Fruit fly (Drosophila melanogaster) whole organism, embryonic: ENCODE results near the gene pck.

Experiments used
- ATbp ChIP-seq: fragments of 200-800 bp; sonication (Bioruptor generic); optimal IDR thresholded peaks from 2 replicates; lab custom pipeline; 2017; ENCODE audit warnings: missing biosample characterization, mild to moderate bottlenecking, missing genetic modification characterization, missing genetic modification reagents
- Adf1 ChIP-seq: fragments of 200-800 bp; sonication (Bioruptor generic); IDR thresholded peaks from 2 replicates; pipeline ENCODE4 v1.3.6; 2022; ENCODE audit warnings: missing biosample characterization, missing genetic modification characterization
- Antp ChIP-seq: fragments of 200-800 bp; sonication (Bioruptor generic); optimal IDR thresholded peaks from 3 replicates; lab custom pipeline; 2016; ENCODE audit warnings: missing biosample characterization, missing genetic modification characterization
- Atf-2 ChIP-seq: fragments of 200-800 bp; sonication (Bioruptor generic); optimal IDR thresholded peaks from 2 replicates; lab custom pipeline; 2016; ENCODE audit warnings: missing biosample characterization, missing genetic modification characterization
- Atf6 ChIP-seq: fragments of 200-800 bp; sonication (Bioruptor generic); IDR thresholded peaks from 2 replicates; pipeline ENCODE4 v1.3.6; 2022; ENCODE audit warnings: missing biosample characterization, missing genetic modification characterization
- BtbVII ChIP-seq: fragments of 200-800 bp; sonication (Bioruptor generic); optimal IDR thresholded peaks from 3 replicates; lab custom pipeline; 2017; ENCODE audit warnings: missing biosample characterization, mild to moderate bottlenecking, missing genetic modification characterization
- CG10321 ChIP-seq: fragments of 200-800 bp; sonication (Bioruptor generic); IDR thresholded peaks from 2 replicates; pipeline ENCODE4 v1.3.6; 2022; ENCODE audit warnings: missing biosample characterization, missing genetic modification characterization
- CG10979 ChIP-seq: fragments of 200-800 bp; sonication (Bioruptor generic); optimal IDR thresholded peaks from 2 replicates; lab custom pipeline; 2018; ENCODE audit warnings: missing biosample characterization, mild to moderate bottlenecking, missing genetic modification characterization, moderate library complexity
- CG12236 ChIP-seq: fragments of 200-800 bp; sonication (Bioruptor generic); optimal IDR thresholded peaks from 2 replicates; lab custom pipeline; 2016; ENCODE audit warnings: missing biosample characterization, missing genetic modification characterization
- CG13296 ChIP-seq: fragments of 200-800 bp; sonication (Bioruptor generic); optimal IDR thresholded peaks from 3 replicates; lab custom pipeline; 2018; ENCODE audit warnings: missing biosample characterization, mild to moderate bottlenecking, missing genetic modification characterization
- CG14014 ChIP-seq: fragments of 200-800 bp; sonication (Bioruptor generic); IDR thresholded peaks from 2 replicates; pipeline ENCODE4 v1.3.6; 2022; ENCODE audit warnings: missing biosample characterization, missing genetic modification characterization
- CG16779 ChIP-seq: fragments of 200-800 bp; sonication (Bioruptor generic); IDR thresholded peaks from 2 replicates; pipeline ENCODE4 v1.3.6; 2022; ENCODE audit warnings: missing biosample characterization, missing genetic modification characterization
- CG30403 ChIP-seq: fragments of 200-800 bp; sonication (Bioruptor generic); optimal IDR thresholded peaks from 3 replicates; lab custom pipeline; 2016; ENCODE audit warnings: missing biosample characterization, missing genetic modification characterization
- CG5245 ChIP-seq: fragments of 200-800 bp; sonication (Bioruptor generic); optimal IDR thresholded peaks from 3 replicates; lab custom pipeline; 2016; ENCODE audit warnings: missing biosample characterization, missing genetic modification characterization
- CG7786 ChIP-seq: fragments of 200-800 bp; sonication (Bioruptor generic); optimal IDR thresholded peaks from 2 replicates; lab custom pipeline; 2016; ENCODE audit warnings: missing biosample characterization, missing genetic modification characterization
- CG7839 ChIP-seq: fragments of 200-800 bp; sonication (Bioruptor generic); optimal IDR thresholded peaks from 3 replicates; lab custom pipeline; 2018; ENCODE audit warnings: missing biosample characterization, mild to moderate bottlenecking, missing genetic modification characterization, moderate library complexity
- CTCF ChIP-seq: fragments of 200-800 bp; sonication (Bioruptor generic); optimal IDR thresholded peaks from 2 replicates; lab custom pipeline; 2017; ENCODE audit warnings: missing biosample characterization, mild to moderate bottlenecking, missing genetic modification characterization, moderate library complexity
- D19B ChIP-seq: fragments of 200-800 bp; sonication (Bioruptor generic); optimal IDR thresholded peaks from 2 replicates; lab custom pipeline; 2017; ENCODE audit warnings: missing biosample characterization, mild to moderate bottlenecking, missing genetic modification characterization
- Doc2 ChIP-seq: fragments of 200-800 bp; sonication (Bioruptor generic); IDR thresholded peaks from 2 replicates; pipeline ENCODE4 v1.3.6; 2022; ENCODE audit warnings: missing biosample characterization, missing genetic modification characterization
- E2f1 ChIP-seq: fragments of 200-800 bp; sonication (Bioruptor generic); IDR thresholded peaks from 2 replicates; pipeline ENCODE4 v1.3.6; 2022; ENCODE audit warnings: missing biosample characterization, missing genetic modification characterization
- E2f2 ChIP-seq: fragments of 200-800 bp; sonication (Bioruptor generic); IDR thresholded peaks from 2 replicates; pipeline ENCODE4 v1.3.6; 2022; ENCODE audit warnings: missing biosample characterization, missing genetic modification characterization
- ERR ChIP-seq: fragments of 200-800 bp; sonication (Bioruptor generic); optimal IDR thresholded peaks from 2 replicates; lab custom pipeline; 2016; ENCODE audit warnings: missing biosample characterization, missing genetic modification characterization
- Gug ChIP-seq: fragments of 200-800 bp; sonication (Bioruptor generic); IDR thresholded peaks from 4 replicates; pipeline ENCODE4 v1.3.6; 2022; ENCODE audit warnings: missing biosample characterization, missing genetic modification characterization
- HLH4C ChIP-seq: fragments of 200-800 bp; sonication (Bioruptor generic); IDR thresholded peaks from 3 replicates; pipeline ENCODE4 v1.3.6; 2022; ENCODE audit warnings: missing biosample characterization, missing genetic modification characterization; ENCODE audit not compliant: partially characterized antibody
- Lhr ChIP-seq: fragments of 200-800 bp; sonication (Bioruptor generic); optimal IDR thresholded peaks from 3 replicates; lab custom pipeline; 2017; ENCODE audit warnings: mild to moderate bottlenecking, missing biosample characterization, missing genetic modification reagents, missing genetic modification characterization
- Lim3 ChIP-seq: fragments of 200-800 bp; sonication (Bioruptor generic); IDR thresholded peaks from 2 replicates; pipeline ENCODE4 v1.3.6; 2022; ENCODE audit warnings: missing biosample characterization, missing genetic modification characterization
- Mrtf ChIP-seq: fragments of 200-800 bp; sonication (Bioruptor generic); IDR thresholded peaks from 3 replicates; pipeline ENCODE4 v1.3.6; 2022; ENCODE audit warnings: missing biosample characterization, missing genetic modification characterization
- Oaz ChIP-seq: fragments of 200-800 bp; sonication (Bioruptor generic); IDR thresholded peaks from 2 replicates; pipeline ENCODE4 v1.3.6; 2022; ENCODE audit warnings: missing biosample characterization, missing genetic modification characterization
- Poxn ChIP-seq: fragments of 200-800 bp; sonication (Bioruptor generic); IDR thresholded peaks from 2 replicates; pipeline ENCODE4 v1.3.6; 2022; ENCODE audit warnings: missing biosample characterization, missing genetic modification characterization
- Sin3A ChIP-seq: fragments of >200 bp; optimal IDR thresholded peaks from 2 replicates; lab custom pipeline; 2018
- Taf1 ChIP-seq: fragments of 200-800 bp; sonication (Bioruptor generic); IDR thresholded peaks from 2 replicates; pipeline ENCODE4 v1.3.6; 2022; ENCODE audit warnings: missing biosample characterization, missing genetic modification characterization
- cad ChIP-seq: fragments of >200 bp; optimal IDR thresholded peaks from 2 replicates; lab custom pipeline; 2017; ENCODE audit warnings: missing biosample characterization, missing genetic modification characterization
- cwo ChIP-seq: fragments of 200-800 bp; sonication (Bioruptor generic); optimal IDR thresholded peaks from 3 replicates; lab custom pipeline; 2017; ENCODE audit warnings: missing biosample characterization, missing genetic modification characterization, mild to moderate bottlenecking, moderate library complexity, missing genetic modification reagents
- danr ChIP-seq: fragments of 200-800 bp; sonication (Bioruptor generic); IDR thresholded peaks from 2 replicates; pipeline ENCODE4 v1.3.6; 2022; ENCODE audit warnings: missing biosample characterization, missing genetic modification characterization
- dpn ChIP-seq, 2 experiments: fragments of 200-800 bp; sonication (Bioruptor generic); optimal IDR thresholded peaks; 3 replicates each; lab custom pipeline; 2016; ENCODE audit warnings: missing biosample characterization in 2 of 2, missing genetic modification characterization in 2 of 2
- ems ChIP-seq: fragments of 200-800 bp; sonication (Bioruptor generic); optimal IDR thresholded peaks from 3 replicates; lab custom pipeline; 2016; ENCODE audit warnings: missing biosample characterization, missing genetic modification characterization
- en ChIP-seq: fragments of 200-800 bp; sonication (Bioruptor generic); optimal IDR thresholded peaks from 2 replicates; lab custom pipeline; 2016; ENCODE audit warnings: missing biosample characterization, missing genetic modification characterization
- exex ChIP-seq: fragments of 200-800 bp; sonication (Bioruptor generic); optimal IDR thresholded peaks from 4 replicates; lab custom pipeline; 2018; ENCODE audit warnings: missing biosample characterization, mild to moderate bottlenecking, missing genetic modification characterization, moderate library complexity
- ftz-f1 ChIP-seq: fragments of 200-800 bp; sonication (Bioruptor generic); optimal IDR thresholded peaks from 2 replicates; lab custom pipeline; 2016; ENCODE audit warnings: missing biosample characterization, missing genetic modification characterization
- grau ChIP-seq: fragments of 200-800 bp; optimal IDR thresholded peaks from 3 replicates; lab custom pipeline; 2019; ENCODE audit warnings: missing biosample characterization, mild to moderate bottlenecking, missing genetic modification characterization, moderate library complexity
- knrl ChIP-seq: fragments of 200-800 bp; sonication (Bioruptor generic); IDR thresholded peaks from 3 replicates; pipeline ENCODE4 v1.3.6; 2022; ENCODE audit warnings: missing biosample characterization, missing genetic modification characterization; ENCODE audit not compliant: partially characterized antibody
- lilli ChIP-seq: fragments of 200-800 bp; sonication (Bioruptor generic); optimal IDR thresholded peaks from 3 replicates; lab custom pipeline; 2016; ENCODE audit warnings: missing biosample characterization, missing genetic modification characterization
- nerfin-2 ChIP-seq: fragments of 200-800 bp; sonication (Bioruptor generic); IDR thresholded peaks from 2 replicates; pipeline ENCODE4 v1.3.6; 2022; ENCODE audit warnings: missing biosample characterization, missing genetic modification characterization; ENCODE audit not compliant: partially characterized antibody
- odd ChIP-seq: fragments of 200-800 bp; sonication (Bioruptor generic); optimal IDR thresholded peaks from 2 replicates; lab custom pipeline; 2017; ENCODE audit warnings: missing biosample characterization, mild to moderate bottlenecking, missing genetic modification characterization
- org-1 ChIP-seq: fragments of 200-800 bp; sonication (Bioruptor generic); optimal IDR thresholded peaks from 2 replicates; lab custom pipeline; 2017; ENCODE audit warnings: missing biosample characterization, missing genetic modification characterization
- pb ChIP-seq: fragments of 200-800 bp; sonication (Bioruptor generic); optimal IDR thresholded peaks from 3 replicates; lab custom pipeline; 2016; ENCODE audit warnings: missing biosample characterization, missing genetic modification characterization
- rib ChIP-seq: fragments of 200-800 bp; sonication (Bioruptor generic); IDR thresholded peaks from 2 replicates; pipeline ENCODE4 v1.3.6; 2022; ENCODE audit warnings: missing biosample characterization, missing genetic modification characterization
- salm ChIP-seq: fragments of 200-800 bp; sonication (Bioruptor generic); optimal IDR thresholded peaks from 2 replicates; lab custom pipeline; 2018; ENCODE audit warnings: missing biosample characterization, mild to moderate bottlenecking, missing genetic modification characterization
- shn ChIP-seq: fragments of 200-800 bp; sonication (Bioruptor generic); optimal IDR thresholded peaks from 3 replicates; lab custom pipeline; 2016; ENCODE audit warnings: missing biosample characterization, missing genetic modification characterization
- stc ChIP-seq: fragments of 200-800 bp; sonication (Bioruptor generic); IDR thresholded peaks from 2 replicates; pipeline ENCODE4 v1.3.6; 2022; ENCODE audit warnings: missing biosample characterization, missing genetic modification characterization
- tio ChIP-seq: fragments of 200-800 bp; sonication (Bioruptor generic); optimal IDR thresholded peaks from 2 replicates; lab custom pipeline; 2017; ENCODE audit warnings: missing biosample characterization, missing genetic modification characterization, inconsistent platforms
- toy ChIP-seq: fragments of 200-800 bp; sonication (Bioruptor generic); IDR thresholded peaks from 2 replicates; pipeline ENCODE4 v1.3.6; 2022; ENCODE audit warnings: missing biosample characterization, missing genetic modification characterization

Gene pck

DNA sequence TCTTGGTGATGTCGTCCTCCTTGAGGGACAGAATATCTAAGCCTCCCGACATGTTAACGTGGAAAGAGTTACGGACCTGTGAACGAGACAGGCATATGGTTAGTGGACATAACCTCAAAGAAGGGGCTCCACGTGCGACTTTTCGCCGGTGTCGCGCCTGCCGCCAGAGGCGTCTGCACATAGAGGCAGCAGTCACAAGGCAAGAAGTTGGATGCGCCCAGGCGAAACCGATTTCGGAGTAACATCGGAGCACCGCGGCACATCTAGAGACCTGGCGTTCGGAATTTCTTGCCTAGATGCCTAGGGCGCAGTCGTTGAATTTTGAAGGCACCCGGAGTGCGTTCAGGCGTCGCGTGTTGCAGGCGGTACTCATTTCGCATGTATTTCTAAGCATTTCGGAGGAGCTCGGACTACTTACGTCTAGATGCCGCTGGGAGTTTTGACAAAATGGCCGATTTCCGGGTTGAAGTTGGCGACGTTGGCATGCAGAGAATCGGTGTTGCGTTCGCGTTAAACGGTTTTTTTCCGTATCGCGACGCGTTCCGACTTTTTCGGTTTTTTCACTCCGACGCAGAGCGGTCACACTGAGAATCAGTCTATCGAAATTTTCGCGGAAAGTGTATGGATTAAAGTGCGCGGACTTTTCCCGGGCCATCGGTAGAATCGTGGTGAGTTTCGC lies 12.5 kb downstream of the pck start, which contains the start of the genes sta and inc (continued):
- TF ChIP-seq CG10979 (tag; lab: Kevin White, UChicago) (peak; percentile 47), CTCF (GFP tag; lab: Kevin White, UChicago) (peak; percentile 18), Poxn (GFP tag; lab: Robert Waterston, UW) (no peak), ATbp (GFP tag; lab: Kevin White, UChicago) (peak; percentile 71), CG7786 (GFP tag; lab: Kevin White, UChicago) (peak; percentile 18), Doc2 (GFP tag; lab: Robert Waterston, UW) (no peak), stc (no peak), odd (GFP tag; lab: Kevin White, UChicago) (peak; percentile 69), Lim3 (GFP tag; lab: Robert Waterston, UW) (no peak), Taf1 (GFP tag; lab: Robert Waterston, UW) (no peak), toy (GFP tag; lab: Robert Waterston, UW) (no peak), CG10321 (GFP tag; lab: Robert Waterston, UW) (peak; percentile 40; the same call in 1 of the 2 replicates), Atf-2 (peak; percentile 21), CG12236 (GFP tag; lab: Kevin White, UChicago) (no peak), D19B (GFP tag; lab: Kevin White, UChicago) (peak; percentile 54), shn (GFP tag; lab: Kevin White, UChicago) (peak; percentile 30), Lhr (peak; percentile 92), E2f1 (GFP tag; lab: Robert Waterston, UW) (peak; percentile 42; the same call in 1 of the 2 replicates), nerfin-2 (GFP tag; lab: Robert Waterston, UW) (no peak), CG16779 (GFP tag; lab: Robert Waterston, UW) (peak; percentile 32; the same call in 1 of the 2 replicates), CG5245 (GFP tag; lab: Kevin White, UChicago) (peak; percentile 58), org-1 (GFP tag; lab: Kevin White, UChicago) (peak; percentile 59), salm (tag; lab: Kevin White, UChicago) (peak; percentile 22), ERR (GFP tag; lab: Kevin White, UChicago) (no peak), Sin3A (lab: Kevin White, UChicago) (peak; percentile 39), Gug (GFP tag; lab: Robert Waterston, UW) (peak; percentile 22; the same call in 1 of the 4 replicates), cwo (GFP tag; lab: Kevin White, UChicago) (peak; percentile 42), danr (GFP tag; lab: Robert Waterston, UW) (no peak), en (GFP tag; lab: Kevin White, UChicago) (no peak), lilli (GFP tag; lab: Kevin White, UChicago) (peak; percentile 65), CG14014 (GFP tag; lab: Robert Waterston, UW) (peak; percentile 45; the same call in 1 of the 2 replicates), Mrtf (GFP tag; lab: Robert Waterston, UW) (0 out of 3 replicates have a peak, but pooled peaks have one; percentile 48), Antp (GFP tag; lab: Kevin White, UChicago) (peak; percentile 31), Oaz (no peak), CG7839 (tag; lab: Kevin White, UChicago) (peak; percentile 61), Adf1 (peak; percentile 53), HLH4C (peak; percentile 64), Atf6 (peak; percentile 67), grau (peak; percentile 61), CG13296 (GFP tag; lab: Kevin White, UChicago) (peak; percentile 79), BtbVII (peak; percentile 84), CG30403 (GFP tag; lab: Kevin White, UChicago) (peak; percentile 44), knrl (GFP tag; lab: Robert Waterston, UW) (peak; percentile 65), pb (GFP tag; lab: Kevin White, UChicago) (peak; percentile 53), E2f2 (peak; percentile 92), dpn (GFP tag; optimal IDR thresholded peaks at IDR 0.05; lab: Kevin White, UChicago) (peak; percentile 12 to 67), exex (no peak), rib (peak; percentile 79; the same call in 1 of the 2 replicates), ftz-f1 (GFP tag; lab: Kevin White, UChicago) (no peak), ems (GFP tag; lab: Kevin White, UChicago) (peak; percentile 45), cad (GFP tag; lab: Kevin White, UChicago) (no peak), tio (GFP tag; lab: Kevin White, UChicago) (no peak)
